Fruit fly (Drosophila melanogaster) whole organism, embryonic: ENCODE results near the gene Wnt6.
A peak's percentile ranks its signal among the peaks of the same experiment; 100 is the strongest.

Experiments
- Antp ChIP-seq: fragments of 200-800 bp; sonication (Bioruptor generic); optimal IDR thresholded peaks from 3 replicates; lab custom pipeline; 2016; ENCODE audit warnings: missing biosample characterization, missing genetic modification characterization
- Bdp1 ChIP-seq: fragments of 200-800 bp; sonication (Bioruptor generic); optimal IDR thresholded peaks from 3 replicates; lab custom pipeline; 2016; ENCODE audit warnings: missing biosample characterization, missing genetic modification characterization
- CG10462 ChIP-seq: fragments of 200-800 bp; sonication (Bioruptor generic); optimal IDR thresholded peaks from 2 replicates; lab custom pipeline; 2016; ENCODE audit warnings: missing biosample characterization, missing genetic modification characterization
- CG10565 ChIP-seq: fragments of 200-800 bp; sonication (Bioruptor generic); optimal IDR thresholded peaks from 3 replicates; lab custom pipeline; 2016; ENCODE audit warnings: missing biosample characterization, mild to moderate bottlenecking, missing genetic modification characterization
- CG11093 ChIP-seq: fragments of 200-800 bp; sonication (Bioruptor generic); IDR thresholded peaks from 3 replicates; pipeline ENCODE4 v1.3.6; 2022; ENCODE audit warnings: missing biosample characterization, missing genetic modification characterization
- CG1529 ChIP-seq: fragments of 200-800 bp; sonication (Bioruptor generic); optimal IDR thresholded peaks from 3 replicates; lab custom pipeline; 2018; ENCODE audit warnings: missing biosample characterization, missing genetic modification characterization
- CG16815 ChIP-seq: fragments of 200-800 bp; sonication (Bioruptor generic); optimal IDR thresholded peaks from 3 replicates; lab custom pipeline; 2017; ENCODE audit warnings: missing biosample characterization, mild to moderate bottlenecking, missing genetic modification characterization
- CG17328 ChIP-seq: fragments of 200-800 bp; sonication (Bioruptor generic); IDR thresholded peaks from 2 replicates; pipeline ENCODE4 v1.3.6; 2022; ENCODE audit warnings: missing biosample characterization, missing genetic modification characterization
- CG17612 ChIP-seq: fragments of 200-800 bp; sonication (Bioruptor generic); IDR thresholded peaks from 2 replicates; pipeline ENCODE4 v1.3.6; 2022; ENCODE audit warnings: missing biosample characterization, missing genetic modification characterization
- CG17912 ChIP-seq: fragments of 200-800 bp; sonication (Bioruptor generic); optimal IDR thresholded peaks from 2 replicates; lab custom pipeline; 2018; ENCODE audit warnings: missing biosample characterization, mild to moderate bottlenecking, missing genetic modification characterization
- CG2202 ChIP-seq: fragments of 200-800 bp; sonication (Bioruptor generic); optimal IDR thresholded peaks from 2 replicates; lab custom pipeline; 2018; ENCODE audit warnings: missing biosample characterization, mild to moderate bottlenecking, missing genetic modification characterization
- CG3163 ChIP-seq: fragments of 200-800 bp; sonication (Bioruptor generic); optimal IDR thresholded peaks from 3 replicates; lab custom pipeline; 2016; ENCODE audit warnings: missing biosample characterization, missing genetic modification characterization
- CG3281 ChIP-seq: fragments of 200-800 bp; sonication (Bioruptor generic); optimal IDR thresholded peaks from 3 replicates; lab custom pipeline; 2017; ENCODE audit warnings: missing biosample characterization, mild to moderate bottlenecking, missing genetic modification characterization
- CG33557 ChIP-seq: fragments of 200-800 bp; sonication (Bioruptor generic); optimal IDR thresholded peaks from 2 replicates; lab custom pipeline; 2019; ENCODE audit warnings: missing biosample characterization, mild to moderate bottlenecking, missing genetic modification characterization, moderate library complexity
- CG34224 ChIP-seq: fragments of 200-800 bp; sonication (Bioruptor generic); IDR thresholded peaks from 3 replicates; pipeline ENCODE4 v1.3.6; 2022; ENCODE audit warnings: missing biosample characterization, missing genetic modification characterization; ENCODE audit not compliant: partially characterized antibody
- CG4617 ChIP-seq: fragments of 200-800 bp; sonication (Bioruptor generic); optimal IDR thresholded peaks from 3 replicates; lab custom pipeline; 2016; ENCODE audit warnings: missing biosample characterization, missing genetic modification characterization, borderline replicate concordance
- CG4820 ChIP-seq: fragments of 200-800 bp; sonication (Bioruptor generic); optimal IDR thresholded peaks from 3 replicates; lab custom pipeline; 2016; ENCODE audit warnings: missing biosample characterization, missing genetic modification characterization
- CG7745 ChIP-seq: fragments of 200-800 bp; sonication (Bioruptor generic); optimal IDR thresholded peaks from 2 replicates; lab custom pipeline; 2018; ENCODE audit warnings: missing biosample characterization, mild to moderate bottlenecking, missing genetic modification characterization, moderate library complexity
- CG7963 ChIP-seq: fragments of 200-800 bp; sonication (Bioruptor generic); IDR thresholded peaks from 3 replicates; pipeline ENCODE4 v1.3.6; 2022; ENCODE audit warnings: missing biosample characterization, missing genetic modification characterization; ENCODE audit not compliant: partially characterized antibody
- Camta ChIP-seq: fragments of 200-800 bp; sonication (Bioruptor generic); optimal IDR thresholded peaks from 2 replicates; lab custom pipeline; 2016; ENCODE audit warnings: missing biosample characterization, missing genetic modification characterization
- CkIIα-i1 ChIP-seq: fragments of 200-800 bp; sonication (Bioruptor generic); IDR thresholded peaks from 2 replicates; pipeline ENCODE4 v1.3.6; 2022; ENCODE audit warnings: missing biosample characterization, missing genetic modification characterization
- CoRest ChIP-seq: fragments of 200-800 bp; sonication (Bioruptor generic); optimal IDR thresholded peaks from 3 replicates; lab custom pipeline; 2018; ENCODE audit warnings: missing biosample characterization, mild to moderate bottlenecking, missing genetic modification characterization, moderate library complexity
- D ChIP-seq, 2 experiments: fragments of 200-800 bp in 1 of 2; fragments of >200 bp in 1 of 2; sonication (Bioruptor generic) in 1 of 2; optimal IDR thresholded peaks; 2 replicates in 1 of 2; 3 replicates in 1 of 2; lab custom pipeline; 2017; ENCODE audit warnings: mild to moderate bottlenecking in 1 of 2, missing biosample characterization in 1 of 2, missing genetic modification characterization in 1 of 2, missing genetic modification reagents in 1 of 2
- Dbx ChIP-seq: fragments of 200-800 bp; sonication (Bioruptor generic); IDR thresholded peaks from 3 replicates; pipeline ENCODE4 v1.3.6; 2022; ENCODE audit warnings: missing biosample characterization, missing genetic modification characterization
- Doc2 ChIP-seq: fragments of 200-800 bp; sonication (Bioruptor generic); IDR thresholded peaks from 2 replicates; pipeline ENCODE4 v1.3.6; 2022; ENCODE audit warnings: missing biosample characterization, missing genetic modification characterization
- Drgx ChIP-seq: fragments of 200-800 bp; sonication (Bioruptor generic); IDR thresholded peaks from 2 replicates; pipeline ENCODE4 v1.3.6; 2022; ENCODE audit warnings: missing biosample characterization, missing genetic modification characterization
- HHEX ChIP-seq: fragments of 200-800 bp; sonication (Bioruptor generic); optimal IDR thresholded peaks from 3 replicates; lab custom pipeline; 2017; ENCODE audit warnings: missing biosample characterization, mild to moderate bottlenecking, missing genetic modification characterization, missing genetic modification reagents
- NFAT ChIP-seq: fragments of 200-800 bp; sonication (Bioruptor generic); IDR thresholded peaks from 2 replicates; pipeline ENCODE4 v1.3.6; 2022; ENCODE audit warnings: missing biosample characterization, missing genetic modification characterization
- PHDP ChIP-seq: fragments of 200-800 bp; sonication (Bioruptor generic); optimal IDR thresholded peaks from 3 replicates; lab custom pipeline; 2018; ENCODE audit warnings: missing biosample characterization, mild to moderate bottlenecking, missing genetic modification characterization, moderate library complexity
- caup ChIP-seq: fragments of 200-800 bp; sonication (Bioruptor generic); optimal IDR thresholded peaks from 3 replicates; lab custom pipeline; 2017; ENCODE audit warnings: missing biosample characterization, mild to moderate bottlenecking, missing genetic modification characterization, moderate library complexity; ENCODE audit not compliant: severe bottlenecking
- cg ChIP-seq: fragments of 200-800 bp; sonication (Bioruptor generic); optimal IDR thresholded peaks from 3 replicates; lab custom pipeline; 2019; ENCODE audit warnings: missing biosample characterization, mild to moderate bottlenecking, missing genetic modification characterization, moderate library complexity
- chinmo ChIP-seq: fragments of 200-800 bp; sonication (Bioruptor generic); IDR thresholded peaks from 4 replicates; pipeline ENCODE4 v1.3.6; 2022; ENCODE audit warnings: missing biosample characterization, missing genetic modification characterization; ENCODE audit not compliant: partially characterized antibody
- croc ChIP-seq: fragments of 200-800 bp; sonication (Bioruptor generic); conservative IDR thresholded peaks from 3 replicates; pipeline ENCODE4 v1.3.6; 2022; ENCODE audit warnings: missing biosample characterization, missing genetic modification characterization
- danr ChIP-seq: fragments of 200-800 bp; sonication (Bioruptor generic); IDR thresholded peaks from 2 replicates; pipeline ENCODE4 v1.3.6; 2022; ENCODE audit warnings: missing biosample characterization, missing genetic modification characterization
- emc ChIP-seq: fragments of 200-800 bp; sonication (Bioruptor generic); optimal IDR thresholded peaks from 2 replicates; lab custom pipeline; 2016; ENCODE audit warnings: missing biosample characterization, missing genetic modification characterization
- ems ChIP-seq: fragments of 200-800 bp; sonication (Bioruptor generic); optimal IDR thresholded peaks from 3 replicates; lab custom pipeline; 2016; ENCODE audit warnings: missing biosample characterization, missing genetic modification characterization
- fd102C ChIP-seq: fragments of 200-800 bp; sonication (Bioruptor generic); optimal IDR thresholded peaks from 2 replicates; lab custom pipeline; 2018; ENCODE audit warnings: missing biosample characterization, mild to moderate bottlenecking, missing genetic modification characterization, moderate library complexity
- fd3F ChIP-seq: fragments of 200-800 bp; sonication (Bioruptor generic); optimal IDR thresholded peaks from 2 replicates; lab custom pipeline; 2018; ENCODE audit warnings: missing biosample characterization, mild to moderate bottlenecking, missing genetic modification characterization, moderate library complexity
- fd64A ChIP-seq: fragments of 200-800 bp; sonication (Bioruptor generic); optimal IDR thresholded peaks from 3 replicates; lab custom pipeline; 2018; ENCODE audit warnings: missing biosample characterization, mild to moderate bottlenecking, missing genetic modification characterization
- gce ChIP-seq: fragments of 200-800 bp; sonication (Bioruptor generic); IDR thresholded peaks from 3 replicates; pipeline ENCODE4 v1.3.6; 2022; ENCODE audit warnings: missing biosample characterization, missing genetic modification characterization
- grau ChIP-seq: fragments of 200-800 bp; optimal IDR thresholded peaks from 3 replicates; lab custom pipeline; 2019; ENCODE audit warnings: missing biosample characterization, mild to moderate bottlenecking, missing genetic modification characterization, moderate library complexity
- gsb-n ChIP-seq: fragments of 200-800 bp; sonication (Bioruptor generic); optimal IDR thresholded peaks from 3 replicates; lab custom pipeline; 2018; ENCODE audit warnings: missing biosample characterization, mild to moderate bottlenecking, missing genetic modification characterization
- lmd ChIP-seq: fragments of 200-800 bp; sonication (Bioruptor generic); IDR thresholded peaks from 2 replicates; pipeline ENCODE4 v1.3.6; 2022; ENCODE audit warnings: missing biosample characterization, missing genetic modification characterization
- odd ChIP-seq: fragments of 200-800 bp; sonication (Bioruptor generic); optimal IDR thresholded peaks from 2 replicates; lab custom pipeline; 2017; ENCODE audit warnings: missing biosample characterization, mild to moderate bottlenecking, missing genetic modification characterization
- pfk ChIP-seq: fragments of 200-800 bp; sonication (Bioruptor generic); optimal IDR thresholded peaks from 2 replicates; lab custom pipeline; 2018; ENCODE audit warnings: missing biosample characterization, mild to moderate bottlenecking, missing genetic modification characterization, moderate library complexity
- sqz ChIP-seq: fragments of 200-800 bp; sonication (Bioruptor generic); optimal IDR thresholded peaks from 3 replicates; lab custom pipeline; 2018; ENCODE audit warnings: missing biosample characterization, mild to moderate bottlenecking, missing genetic modification characterization
- ssp ChIP-seq: fragments of 200-800 bp; sonication (Bioruptor generic); IDR thresholded peaks from 2 replicates; pipeline ENCODE4 v1.3.6; 2022; ENCODE audit warnings: missing biosample characterization, missing genetic modification characterization
- unc-4 ChIP-seq: fragments of 200-800 bp; sonication (Bioruptor generic); IDR thresholded peaks from 2 replicates; pipeline ENCODE4 v1.3.6; 2022; ENCODE audit warnings: missing biosample characterization, missing genetic modification characterization; ENCODE audit not compliant: partially characterized antibody
- vfl ChIP-seq: fragments of 200-800 bp; sonication (Bioruptor generic); optimal IDR thresholded peaks from 2 replicates; lab custom pipeline; 2016; ENCODE audit warnings: missing biosample characterization, missing genetic modification characterization
- yki ChIP-seq: fragments of >200 bp; optimal IDR thresholded peaks from 3 replicates; lab custom pipeline; 2018

Wnt6 gene

DNA sequence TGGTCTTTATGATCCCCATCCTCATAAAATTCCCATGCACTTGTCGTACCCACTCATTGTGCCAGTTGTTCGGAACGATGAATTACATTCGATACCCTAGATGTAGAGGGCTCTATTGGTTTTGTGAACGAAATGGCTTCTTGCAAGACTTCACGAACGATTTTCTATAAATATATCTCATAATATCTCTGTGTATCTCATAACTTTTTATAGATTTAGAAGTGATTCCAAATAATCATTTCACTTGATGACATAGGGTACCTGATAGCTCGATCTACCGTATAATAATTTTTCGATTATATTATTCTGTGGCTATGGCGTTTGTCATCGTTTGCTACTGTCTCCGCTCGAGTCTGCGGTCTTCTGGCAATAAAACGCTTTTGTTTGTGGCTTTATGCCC is 63.4 kb downstream of the Wnt6 start (continued):
- TF ChIP-seq croc (GFP tag; lab: Robert Waterston, UW) = peak; percentile 51
- peak; percentile 41 for TF ChIP-seq CG16815 (GFP tag; lab: Kevin White, UChicago)
- TF ChIP-seq HHEX (GFP tag; lab: Kevin White, UChicago) = peak; percentile 69
- TF ChIP-seq Bdp1 (GFP tag; lab: Kevin White, UChicago) = no peak
- no peak for TF ChIP-seq sqz (GFP tag; lab: Kevin White, UChicago)
- TF ChIP-seq CG1529 (GFP tag; lab: Kevin White, UChicago) = peak; percentile 13
- peak; percentile 18 for TF ChIP-seq odd
- peak; percentile 56 for TF ChIP-seq CoRest
- no peak for TF ChIP-seq CG3163 (GFP tag; lab: Kevin White, UChicago)
- TF ChIP-seq CG7963 (GFP tag; lab: Robert Waterston, UW) = no peak
- no peak for TF ChIP-seq unc-4
- TF ChIP-seq CG33557 (GFP tag; lab: Kevin White, UChicago) = no peak
- TF ChIP-seq caup (GFP tag; lab: Kevin White, UChicago) = peak; percentile 61
- TF ChIP-seq Antp (GFP tag; lab: Kevin White, UChicago) = peak; percentile 34
- TF ChIP-seq CG4820 (GFP tag; lab: Kevin White, UChicago) = peak; percentile 18
- no peak for TF ChIP-seq CG17912 (GFP tag; lab: Kevin White, UChicago)
- TF ChIP-seq CG34224 (GFP tag; lab: Robert Waterston, UW) = no peak
- TF ChIP-seq CG7745 (tag; lab: Kevin White, UChicago) = no peak
- TF ChIP-seq ems (GFP tag; lab: Kevin White, UChicago) = peak; percentile 63
- peak; percentile 55 for TF ChIP-seq Camta
- TF ChIP-seq emc (GFP tag; lab: Kevin White, UChicago) = peak; percentile 1
- TF ChIP-seq ssp (GFP tag; lab: Robert Waterston, UW) = 0 out of 2 replicates have a peak, but pooled peaks have one; percentile 38
- TF ChIP-seq fd64A (GFP tag; lab: Kevin White, UChicago) = no peak
- peak; percentile 51; the same call in 1 of the 2 replicates for TF ChIP-seq NFAT
- TF ChIP-seq fd102C (GFP tag; lab: Kevin White, UChicago) = no peak
- peak; percentile 51; the same call in 1 of the 2 replicates for TF ChIP-seq danr (GFP tag; lab: Robert Waterston, UW)
- TF ChIP-seq Dbx = 0 out of 3 replicates have a peak, but pooled peaks have one; percentile 38
- peak; percentile 62 for TF ChIP-seq grau (tag; lab: Kevin White, UChicago)
- TF ChIP-seq PHDP (tag; lab: Kevin White, UChicago) = peak; percentile 72
- no peak for TF ChIP-seq pfk (GFP tag; lab: Kevin White, UChicago)
- TF ChIP-seq CG17612 (GFP tag; lab: Robert Waterston, UW) = peak; percentile 56
- TF ChIP-seq CG10462 (GFP tag; lab: Kevin White, UChicago) = no peak
- TF ChIP-seq CG4617 (GFP tag; lab: Kevin White, UChicago) = no peak
- TF ChIP-seq gsb-n (tag; lab: Kevin White, UChicago) = no peak
- no peak for TF ChIP-seq D (optimal IDR thresholded peaks at IDR 0.05; lab: Kevin White, UChicago)
- peak; percentile 48 for TF ChIP-seq D (GFP tag; optimal IDR thresholded peaks at IDR 0.05; lab: Kevin White, UChicago)
- TF ChIP-seq Drgx (GFP tag; lab: Robert Waterston, UW) = peak; percentile 80
- peak; percentile 69 for TF ChIP-seq lmd (GFP tag; lab: Robert Waterston, UW)
- TF ChIP-seq CG10565 (GFP tag; lab: Kevin White, UChicago) = no peak
- peak; percentile 46 for TF ChIP-seq vfl (GFP tag; lab: Kevin White, UChicago)
- TF ChIP-seq CG2202 (tag; lab: Kevin White, UChicago) = peak; percentile 16
- TF ChIP-seq fd3F (GFP tag; lab: Kevin White, UChicago) = peak; percentile 44
- no peak for TF ChIP-seq cg (GFP tag; lab: Kevin White, UChicago)
- no peak for TF ChIP-seq chinmo (GFP tag; lab: Robert Waterston, UW)
- TF ChIP-seq CG11093 = peak; percentile 53; the same call in 1 of the 3 replicates
- 0 out of 3 replicates have a peak, but pooled peaks have one; percentile 57 for TF ChIP-seq gce (GFP tag; lab: Robert Waterston, UW)
- TF ChIP-seq CkIIα-i1 = no peak
- no peak for TF ChIP-seq yki (lab: Kevin White, UChicago)
- peak; percentile 67 for TF ChIP-seq CG3281 (GFP tag; lab: Kevin White, UChicago)
- peak; percentile 66; the same call in 1 of the 2 replicates for TF ChIP-seq Doc2 (GFP tag; lab: Robert Waterston, UW)
- TF ChIP-seq CG17328 = no peak; the same call in 1 of the 2 replicates
